Worm (Caenorhabditis elegans): ENCODE measurements around the gene F56D5.6.

The F56D5.6 gene

ce11 chrIV:9371126-9371525 is 30.6 kb upstream of the F56D5.6 start, which contains the start of gene fbxc-58:
Gene fbxc-58, plus strand, starts transcription at chrIV:9371508.
- TF ChIP-seq attf-4 (tag; optimal IDR thresholded peaks at IDR 0.05): no peak
- TF ChIP-seq nhr-77 (tag; optimal IDR thresholded peaks at IDR 0.05): no peak
- no peak for TF ChIP-seq fos-1 (tag; optimal IDR thresholded peaks at IDR 0.05)
- no peak for TF ChIP-seq F49E8.2 (tag; optimal IDR thresholded peaks at IDR 0.05; ENCODE audit: borderline replicate concordance)
- TF ChIP-seq fkh-10 (GFP tag; optimal IDR thresholded peaks at IDR 0.05): no peak
- no peak for TF ChIP-seq nhr-10 (tag; optimal IDR thresholded peaks at IDR 0.05)
- no peak for TF ChIP-seq snpc-1.2 (GFP tag; IDR thresholded peaks at IDR 0.05)
- TF ChIP-seq unc-130 (GFP tag; optimal IDR thresholded peaks at IDR 0.05): no peak
- no peak for TF ChIP-seq nhr-41 (GFP tag; IDR thresholded peaks at IDR 0.05)
- TF ChIP-seq gei-8 (GFP tag; optimal IDR thresholded peaks at IDR 0.05): no peak
- TF ChIP-seq zip-2 (tag; optimal IDR thresholded peaks at IDR 0.05): peak; percentile 84
- no peak for TF ChIP-seq spr-1 (tag; optimal IDR thresholded peaks at IDR 0.05)
- TF ChIP-seq ceh-82 (tag; optimal IDR thresholded peaks at IDR 0.05): no peak
- TF ChIP-seq R02D3.7 (tag; optimal IDR thresholded peaks at IDR 0.05): no peak
- TF ChIP-seq aha-1 (tag): no peak
- TF ChIP-seq arid-1 (GFP tag; conservative IDR thresholded peaks at IDR 0.05): no peak
- no peak for TF ChIP-seq hmg-1.1 (GFP tag; IDR thresholded peaks at IDR 0.05)
- TF ChIP-seq ztf-7 (tag; optimal IDR thresholded peaks at IDR 0.05): peak; percentile 18
- no peak for TF ChIP-seq ceh-32 (tag; optimal IDR thresholded peaks at IDR 0.05; ENCODE audit: poor library complexity)
- TF ChIP-seq T26A8.4 (GFP tag; IDR thresholded peaks at IDR 0.05): no peak
- no peak for TF ChIP-seq dmd-6 (GFP tag; IDR thresholded peaks at IDR 0.05)
- TF ChIP-seq nhr-42 (GFP tag; IDR thresholded peaks at IDR 0.05): no peak
- no peak for TF ChIP-seq lin-1 (GFP tag; IDR thresholded peaks at IDR 0.05)
- no peak for TF ChIP-seq zip-11 (GFP tag; IDR thresholded peaks at IDR 0.05)
- peak; percentile 21 for TF ChIP-seq nhr-28 (tag; optimal IDR thresholded peaks at IDR 0.05)
- no peak for TF ChIP-seq set-16 (GFP tag; IDR thresholded peaks at IDR 0.05)
- TF ChIP-seq hlh-11 (tag; optimal IDR thresholded peaks at IDR 0.05): no peak
- no peak for TF ChIP-seq nhr-76 (tag; optimal IDR thresholded peaks at IDR 0.05)
- TF ChIP-seq daf-8 (GFP tag; IDR thresholded peaks at IDR 0.05): no peak
- TF ChIP-seq zag-1 (tag; optimal IDR thresholded peaks at IDR 0.05): no peak
- TF ChIP-seq daf-12 (tag; optimal IDR thresholded peaks at IDR 0.05): no peak
- TF ChIP-seq unc-62 (GFP tag; optimal IDR thresholded peaks at IDR 0.05 in 1 of 2): no peak
- no peak for TF ChIP-seq unc-62 (tag; optimal IDR thresholded peaks at IDR 0.05)
- no peak for TF ChIP-seq daf-16 (GFP tag; optimal IDR thresholded peaks at IDR 0.05)
- TF ChIP-seq daf-16 (tag; optimal IDR thresholded peaks at IDR 0.05): peak; percentile 44
- no peak for TF ChIP-seq ztf-11 (tag; optimal IDR thresholded peaks at IDR 0.05)
- no peak for TF ChIP-seq ceh-44 (GFP tag; IDR thresholded peaks at IDR 0.05)
- TF ChIP-seq lir-3 (tag; optimal IDR thresholded peaks at IDR 0.05): no peak
- no peak for TF ChIP-seq snpc-4 (tag; optimal IDR thresholded peaks at IDR 0.05)
- TF ChIP-seq ceh-62 (tag; optimal IDR thresholded peaks at IDR 0.05): no peak
- TF ChIP-seq lin-15B (tag; optimal IDR thresholded peaks at IDR 0.05): no peak
- TF ChIP-seq cey-2 (tag; optimal IDR thresholded peaks at IDR 0.05; ENCODE audit: borderline replicate concordance, insufficient read depth): no peak
- no peak for TF ChIP-seq F37D6.2 (tag; optimal IDR thresholded peaks at IDR 0.05)
- TF ChIP-seq T20F7.1 (GFP tag; optimal IDR thresholded peaks at IDR 0.05): peak; percentile 4
- TF ChIP-seq madf-9 (GFP tag; conservative IDR thresholded peaks at IDR 0.05): no peak
- no peak for TF ChIP-seq ctbp-1 (GFP tag; IDR thresholded peaks at IDR 0.05)
- TF ChIP-seq php-3 (GFP tag; IDR thresholded peaks at IDR 0.05): no peak
- no peak for TF ChIP-seq lin-29 (GFP tag; IDR thresholded peaks at IDR 0.05)
- no peak for TF ChIP-seq egl-43 (GFP tag; IDR thresholded peaks at IDR 0.05)
- TF ChIP-seq mxl-2 (GFP tag; conservative IDR thresholded peaks at IDR 0.05): no peak
- peak; percentile 1 for TF ChIP-seq dve-1 (tag; optimal IDR thresholded peaks at IDR 0.05; ENCODE audit: insufficient read depth)
- TF ChIP-seq nhr-111 (GFP tag; optimal IDR thresholded peaks at IDR 0.05): no peak
- TF ChIP-seq dmd-8 (GFP tag; IDR thresholded peaks at IDR 0.05): no peak
- no peak for TF ChIP-seq zfp-2 (tag; optimal IDR thresholded peaks at IDR 0.05)
